Fruit fly (Drosophila melanogaster): ENCODE data around the gene Dup99B.

The Dup99B gene

DNA sequence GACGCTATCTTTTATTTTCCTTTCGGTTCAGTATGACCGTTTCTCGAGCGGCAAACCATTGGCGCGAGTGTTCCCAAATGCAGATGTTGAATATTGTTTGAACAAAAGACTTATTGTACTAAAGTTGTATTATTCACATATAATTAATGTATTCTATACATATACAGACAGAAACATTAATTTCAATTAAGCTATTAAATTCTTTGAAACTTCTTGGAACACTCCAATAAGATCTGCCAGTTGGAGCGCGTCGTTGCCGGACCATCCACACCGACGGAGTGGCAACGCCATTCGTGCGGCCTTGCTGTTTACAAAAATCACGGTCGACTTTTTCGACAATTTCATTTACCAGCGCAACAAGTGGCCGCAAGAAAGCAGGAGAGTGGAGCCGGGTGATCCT lies 29.9 kb upstream of the Dup99B start, which contains the start of the genes Wdr24 and IntS11:
Wdr24 (minus strand) TSS at position 37 of the 400 bp plus-strand sequence.
IntS11 (plus strand) TSS at position 282 of the 400 bp plus-strand sequence.
- TF ChIP-seq CG8478 (optimal IDR thresholded peaks at IDR 0.05): no peak
- TF ChIP-seq CTCF (optimal IDR thresholded peaks at IDR 0.05): peak; percentile 18 to 55

DNA sequence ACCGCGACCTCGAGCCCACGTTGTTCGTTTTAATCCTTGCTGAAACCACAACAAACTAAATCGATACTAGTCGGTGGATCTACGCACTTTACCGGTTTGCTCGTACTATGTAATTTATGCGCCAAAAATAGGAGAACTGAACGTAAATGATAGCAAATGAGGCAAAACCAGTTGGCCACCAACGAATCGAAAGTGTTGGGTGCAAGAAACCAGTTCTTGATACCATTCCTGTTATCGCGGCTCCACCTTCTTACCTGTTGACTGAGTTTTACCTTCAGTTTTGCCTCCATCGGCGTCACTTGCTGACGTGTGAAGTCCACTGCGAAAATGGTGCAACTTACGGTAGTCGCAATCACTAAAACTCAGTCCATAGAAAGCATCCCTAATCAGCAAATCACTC lies 24.9 kb upstream of the Dup99B start:
- no peak for TF ChIP-seq CG8478 (optimal IDR thresholded peaks at IDR 0.05)
- no peak for TF ChIP-seq CTCF (optimal IDR thresholded peaks at IDR 0.05)

- no peak for TF ChIP-seq CTCF (optimal IDR thresholded peaks at IDR 0.05)
- TF ChIP-seq CG8478 (optimal IDR thresholded peaks at IDR 0.05): no peak
Measured at dm6 chr3R:29737891-29738290, 22.7 kb upstream of the Dup99B start, which contains the start of gene Gnpnat. Gene Gnpnat, plus strand, starts transcription at chr3R:29738275.

- no peak for TF ChIP-seq CG8478 (optimal IDR thresholded peaks at IDR 0.05)
- no peak for TF ChIP-seq CTCF (optimal IDR thresholded peaks at IDR 0.05)
Measured at dm6 chr3R:29736678-29737093, 21.5 kb upstream of the Dup99B start, which contains the start of the genes CG7601 and CIA30. Gene CG7601, minus strand, starts transcription at chr3R:29736745. Gene CIA30, plus strand, starts transcription at chr3R:29736965.

DNA sequence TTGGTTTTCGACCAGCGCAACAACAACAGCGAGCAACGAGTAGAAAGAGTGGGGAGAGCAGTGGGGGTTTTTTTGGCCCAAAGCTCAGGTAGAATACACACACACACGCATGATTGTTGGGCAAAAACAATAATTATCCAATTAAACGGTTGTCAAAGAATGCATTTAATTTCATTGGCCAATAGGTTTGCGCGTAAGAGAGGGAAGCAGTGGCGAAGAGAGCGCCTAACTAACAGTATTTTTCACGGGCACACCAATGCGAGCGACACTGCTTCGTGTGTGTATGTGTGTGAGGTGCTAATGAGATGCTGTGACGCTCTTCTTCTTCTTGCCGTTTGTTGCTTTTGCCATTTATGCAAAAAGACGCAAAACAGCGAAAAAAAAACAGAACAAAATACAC lies 11.1 kb upstream of the Dup99B start:
- TF ChIP-seq CG8478 (optimal IDR thresholded peaks at IDR 0.05): no peak
- no peak for TF ChIP-seq CTCF (optimal IDR thresholded peaks at IDR 0.05)

DNA sequence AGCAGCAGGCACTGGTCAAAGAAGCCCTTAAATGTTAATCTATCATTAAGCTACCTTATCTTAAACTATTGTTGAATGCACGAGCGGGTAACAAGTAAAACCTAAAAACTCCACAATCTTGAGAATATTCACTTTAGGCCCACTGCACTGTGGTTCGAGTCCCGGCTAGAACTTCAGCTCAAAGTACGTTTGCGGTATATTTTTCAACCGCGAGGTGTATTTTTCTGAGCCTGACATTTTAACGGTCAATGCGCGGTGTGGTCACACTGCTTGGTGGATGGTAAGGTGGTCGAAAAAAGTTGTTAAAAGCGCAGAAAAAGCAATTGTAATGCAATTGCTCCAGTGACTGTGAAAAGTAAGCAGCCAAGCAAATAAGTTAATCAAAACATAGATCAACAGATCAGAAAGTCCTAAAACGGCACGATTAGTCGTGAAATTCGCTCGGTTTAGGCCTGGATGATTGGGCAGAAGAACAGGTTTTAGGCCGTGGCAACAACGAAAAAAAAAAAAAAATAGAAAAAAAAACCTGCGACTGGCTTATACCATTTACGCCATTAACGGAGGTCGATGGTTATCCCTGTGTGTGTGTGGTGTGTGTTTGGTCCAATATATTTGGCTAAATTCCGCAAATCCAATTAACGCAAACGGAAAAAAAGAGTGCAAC lies 10.5 kb upstream of the Dup99B start, which contains the start of gene Kul:
Kul (plus strand) TSS at position 254 of the 664 bp plus-strand sequence.
- TF ChIP-seq CTCF (optimal IDR thresholded peaks at IDR 0.05) (peak; percentile 52), CG8478 (optimal IDR thresholded peaks at IDR 0.05) (no peak)

- TF ChIP-seq CTCF (optimal IDR thresholded peaks at IDR 0.05): no peak
- no peak for TF ChIP-seq CG8478 (optimal IDR thresholded peaks at IDR 0.05)
Measured at dm6 chr3R:29724745-29725144, 9.6 kb upstream of the Dup99B start, which contains the start of the genes Naa40 and CG18731. Gene Naa40, minus strand, starts transcription at chr3R:29724950. Gene CG18731, plus strand, starts transcription at chr3R:29725027.

DNA sequence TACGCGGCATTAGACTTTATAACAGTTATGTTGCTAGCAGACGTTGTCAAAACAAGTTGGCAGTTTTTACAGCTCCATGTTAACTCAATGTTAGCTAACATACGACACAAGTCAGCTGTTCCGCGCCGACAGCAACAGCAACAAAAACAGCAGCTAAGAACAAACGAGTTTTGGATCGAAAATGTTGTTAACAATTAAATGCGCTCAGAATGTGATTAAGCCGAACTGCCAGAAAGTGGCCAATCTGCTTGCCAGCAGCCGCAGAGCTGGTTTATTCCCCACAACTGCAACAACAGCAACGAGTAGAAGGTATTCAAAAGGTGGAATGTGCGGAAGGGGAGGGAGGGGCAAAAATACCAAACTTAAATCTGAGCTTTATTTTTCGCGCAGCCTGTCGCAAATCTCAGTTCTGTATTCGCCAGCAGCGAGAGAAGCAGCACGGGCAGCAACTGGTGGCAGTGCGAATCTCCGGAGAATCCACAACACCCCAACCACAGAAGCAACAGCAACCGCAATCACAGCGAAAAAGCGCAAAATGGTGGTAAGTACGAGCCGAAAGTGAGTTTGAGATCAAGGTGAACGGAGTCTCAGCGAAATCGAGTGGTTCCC lies 8.0 kb upstream of the Dup99B start, which contains the start of gene Pcd:
Pcd (plus strand) TSS at position 116 of the 609 bp plus-strand sequence.
- no peak for TF ChIP-seq CTCF (optimal IDR thresholded peaks at IDR 0.05)
- TF ChIP-seq CG8478 (optimal IDR thresholded peaks at IDR 0.05): no peak

dm6 chr3R:29722238-29722637 lies 7.1 kb upstream of the Dup99B start, which contains the start of gene CG34296:
Gene CG34296, plus strand, starts transcription at chr3R:29722538.
- TF ChIP-seq CG8478 (optimal IDR thresholded peaks at IDR 0.05): no peak
- no peak for TF ChIP-seq CTCF (optimal IDR thresholded peaks at IDR 0.05)

- TF ChIP-seq CTCF (optimal IDR thresholded peaks at IDR 0.05) (no peak), CG8478 (optimal IDR thresholded peaks at IDR 0.05) (no peak)
Measured at dm6 chr3R:29718363-29718762, 3.2 kb upstream of the Dup99B start, which contains the start of gene CG15506. Gene CG15506, plus strand, starts transcription at chr3R:29718663.

DNA sequence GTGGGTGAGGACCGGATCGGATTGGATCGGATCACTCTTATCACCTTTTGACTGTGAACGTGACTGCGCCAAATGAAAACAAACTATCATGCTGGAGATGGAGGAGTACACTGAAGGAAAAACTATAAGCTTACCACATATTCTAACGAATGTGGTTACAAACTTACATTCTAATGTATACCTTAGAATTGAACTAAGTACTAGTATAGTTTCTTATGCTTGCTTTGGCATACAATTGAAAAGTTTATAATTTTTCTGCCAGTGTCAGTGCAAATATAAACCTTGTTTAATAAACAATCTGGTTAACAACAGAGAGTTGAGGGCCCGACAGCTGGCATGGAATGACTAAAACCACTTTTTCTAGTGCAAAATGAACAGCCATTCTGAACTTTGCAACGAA lies 2.3 kb upstream of the Dup99B start:
- TF ChIP-seq CG8478 (optimal IDR thresholded peaks at IDR 0.05) (no peak), CTCF (optimal IDR thresholded peaks at IDR 0.05) (no peak)

- TF ChIP-seq CG8478 (optimal IDR thresholded peaks at IDR 0.05): no peak
- TF ChIP-seq CTCF (optimal IDR thresholded peaks at IDR 0.05): peak; percentile 96 to 98
Measured at dm6 chr3R:29716782-29717317, 1.7 kb upstream of the Dup99B start, which contains the start of gene Obp99b. Gene Obp99b, minus strand, starts transcription at chr3R:29716896.

- TF ChIP-seq CG8478 (optimal IDR thresholded peaks at IDR 0.05) (no peak), CTCF (optimal IDR thresholded peaks at IDR 0.05) (peak; percentile 84 to 88)
Measured at dm6 chr3R:29716043-29716781, 1.0 kb upstream of the Dup99B start.

DNA sequence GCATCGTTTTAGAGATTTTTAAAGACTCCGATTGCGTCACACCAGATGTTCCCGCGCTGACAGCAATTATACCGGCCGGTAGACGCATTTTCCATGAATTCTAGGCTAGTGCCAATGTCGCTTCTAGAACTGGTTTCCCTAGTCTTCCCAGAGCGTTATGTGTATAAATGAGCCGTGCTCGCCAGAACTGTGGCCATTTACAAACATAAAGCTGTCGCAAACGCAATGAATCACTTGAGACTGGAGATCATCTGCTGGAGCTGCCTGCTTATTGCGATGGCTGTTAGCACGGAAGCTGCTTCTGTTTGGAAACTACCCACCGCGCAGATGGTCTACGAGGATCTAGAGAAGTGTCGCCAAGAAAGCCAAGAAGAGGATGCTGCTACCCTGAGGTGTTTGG lies 863 bp downstream of the Dup99B start, which contains the start of gene Obp99d:
Obp99d (plus strand) TSS at position 192 of the 400 bp plus-strand sequence.
- TF ChIP-seq CG8478 (optimal IDR thresholded peaks at IDR 0.05) (no peak), CTCF (optimal IDR thresholded peaks at IDR 0.05) (peak in 1 of 2 experiments; percentile 22)

Measured in S2 (cell line).